Fruit fly (Drosophila melanogaster) whole organism, prepupa: ENCODE data around the gene CG13295.

Source experiments
- CG10631 ChIP-seq: fragments of 200-800 bp; sonication (Bioruptor generic); optimal IDR thresholded peaks from 2 replicates; lab custom pipeline; 2016; ENCODE audit warnings: missing biosample characterization, missing genetic modification characterization
- CG10669 ChIP-seq: fragments of 200-800 bp; sonication (Bioruptor generic); optimal IDR thresholded peaks from 3 replicates; lab custom pipeline; 2018; ENCODE audit warnings: missing biosample characterization, mild to moderate bottlenecking, missing genetic modification characterization, moderate library complexity
- CG11294 ChIP-seq: fragments of 200-800 bp; sonication (Bioruptor generic); IDR thresholded peaks from 2 replicates; pipeline ENCODE4 v1.3.6; 2022; ENCODE audit warnings: missing biosample characterization, missing genetic modification characterization
- CG11762 ChIP-seq: fragments of 200-800 bp; sonication (Bioruptor generic); optimal IDR thresholded peaks from 3 replicates; lab custom pipeline; 2016; ENCODE audit warnings: missing biosample characterization, missing genetic modification characterization; ENCODE audit not compliant: insufficient read depth
- CG11902 ChIP-seq: fragments of 200-800 bp; sonication (Bioruptor generic); optimal IDR thresholded peaks from 3 replicates; lab custom pipeline; 2016; ENCODE audit warnings: missing biosample characterization, missing genetic modification characterization
- CG15336 ChIP-seq: fragments of 200-800 bp; sonication (Bioruptor generic); IDR thresholded peaks from 2 replicates; pipeline ENCODE4 v1.3.6; 2022; ENCODE audit warnings: missing biosample characterization, missing genetic modification characterization
- CG1621 ChIP-seq: fragments of 200-800 bp; sonication (Bioruptor generic); optimal IDR thresholded peaks from 3 replicates; lab custom pipeline; 2018; ENCODE audit warnings: missing biosample characterization, mild to moderate bottlenecking, missing genetic modification characterization
- CG3032 ChIP-seq: fragments of 200-800 bp; optimal IDR thresholded peaks from 2 replicates; lab custom pipeline; 2019; ENCODE audit warnings: missing biosample characterization, mild to moderate bottlenecking, missing genetic modification characterization, moderate library complexity
- CG31627 ChIP-seq: fragments of 200-800 bp; sonication (Bioruptor generic); optimal IDR thresholded peaks from 3 replicates; lab custom pipeline; 2016; ENCODE audit warnings: missing biosample characterization, missing genetic modification characterization
- CG32006 ChIP-seq: fragments of 200-800 bp; sonication (Bioruptor generic); optimal IDR thresholded peaks from 3 replicates; lab custom pipeline; 2017; ENCODE audit warnings: missing biosample characterization, mild to moderate bottlenecking, missing genetic modification characterization
- CG34406 ChIP-seq: fragments of 200-800 bp; sonication (Bioruptor generic); optimal IDR thresholded peaks from 3 replicates; lab custom pipeline; 2016; ENCODE audit warnings: missing biosample characterization, missing genetic modification characterization
- CG3919 ChIP-seq: fragments of 200-800 bp; sonication (Bioruptor generic); optimal IDR thresholded peaks from 3 replicates; lab custom pipeline; 2016; ENCODE audit warnings: missing biosample characterization, missing genetic modification characterization
- CG4318 ChIP-seq: fragments of 200-800 bp; sonication (Bioruptor generic); optimal IDR thresholded peaks from 3 replicates; lab custom pipeline; 2017; ENCODE audit warnings: missing biosample characterization, mild to moderate bottlenecking, missing genetic modification characterization
- CG6163 ChIP-seq: fragments of 200-800 bp; sonication (Bioruptor generic); IDR thresholded peaks from 3 replicates; pipeline ENCODE4 v1.3.6; 2022; ENCODE audit warnings: missing biosample characterization, missing genetic modification characterization
- CG6276 ChIP-seq: fragments of 200-800 bp; sonication (Bioruptor generic); optimal IDR thresholded peaks from 2 replicates; lab custom pipeline; 2017; ENCODE audit warnings: missing biosample characterization, mild to moderate bottlenecking, missing genetic modification characterization
- CG6792 ChIP-seq: fragments of 200-800 bp; sonication (Bioruptor generic); optimal IDR thresholded peaks from 3 replicates; lab custom pipeline; 2016; ENCODE audit warnings: missing biosample characterization, missing genetic modification characterization
- CG6808 ChIP-seq: fragments of 200-800 bp; sonication (Bioruptor generic); optimal IDR thresholded peaks from 3 replicates; lab custom pipeline; 2017; ENCODE audit warnings: missing biosample characterization, missing genetic modification characterization, mild to moderate bottlenecking, moderate library complexity, missing genetic modification reagents
- CG6854 ChIP-seq: fragments of 200-800 bp; sonication (Bioruptor generic); optimal IDR thresholded peaks from 2 replicates; lab custom pipeline; 2017; ENCODE audit warnings: missing biosample characterization, mild to moderate bottlenecking, missing genetic modification characterization
- CG7368 ChIP-seq: fragments of 200-800 bp; sonication (Bioruptor generic); optimal IDR thresholded peaks from 3 replicates; lab custom pipeline; 2016; ENCODE audit warnings: missing biosample characterization, missing genetic modification characterization
- CG8119 ChIP-seq: fragments of 200-800 bp; sonication (Bioruptor generic); IDR thresholded peaks from 3 replicates; pipeline ENCODE4 v1.3.6; 2022; ENCODE audit warnings: missing biosample characterization, missing genetic modification characterization
- CG8319 ChIP-seq: fragments of 200-800 bp; sonication (Bioruptor generic); optimal IDR thresholded peaks from 3 replicates; lab custom pipeline; 2016; ENCODE audit warnings: missing biosample characterization, missing genetic modification characterization
- CG8632 ChIP-seq: fragments of 200-800 bp; sonication (Bioruptor generic); optimal IDR thresholded peaks from 3 replicates; lab custom pipeline; 2016; ENCODE audit warnings: missing biosample characterization, missing genetic modification characterization
- CG9139 ChIP-seq: fragments of 200-800 bp; sonication (Bioruptor generic); optimal IDR thresholded peaks from 3 replicates; lab custom pipeline; 2017; ENCODE audit warnings: missing biosample characterization, mild to moderate bottlenecking, missing genetic modification characterization
- Eip78C ChIP-seq: fragments of 200-800 bp; sonication (Bioruptor generic); peaks from one replicate; lab custom pipeline; 2016; ENCODE audit warnings: missing biosample characterization, missing genetic modification characterization
- Ets21C ChIP-seq: fragments of 200-800 bp; sonication (Bioruptor generic); optimal IDR thresholded peaks from 3 replicates; lab custom pipeline; 2016; ENCODE audit warnings: missing biosample characterization, missing genetic modification characterization
- Gug ChIP-seq: fragments of 200-800 bp; sonication (Bioruptor generic); IDR thresholded peaks from 2 replicates; pipeline ENCODE4 v1.3.6; 2022; ENCODE audit warnings: missing biosample characterization, missing genetic modification characterization
- Hr38 ChIP-seq: sonication (Bioruptor generic); optimal IDR thresholded peaks from 2 replicates; lab custom pipeline; 2016; ENCODE audit warnings: missing biosample characterization, missing genetic modification characterization
- Hr39 ChIP-seq: fragments of 200-800 bp; sonication (Bioruptor generic); optimal IDR thresholded peaks from 2 replicates; lab custom pipeline; 2016; ENCODE audit warnings: missing biosample characterization, missing genetic modification characterization
- Hr4 ChIP-seq: fragments of 200-800 bp; sonication (Bioruptor generic); optimal IDR thresholded peaks from 3 replicates; lab custom pipeline; 2016; ENCODE audit warnings: missing biosample characterization, missing genetic modification characterization
- Met ChIP-seq: fragments of 200-800 bp; sonication (Bioruptor generic); optimal IDR thresholded peaks from 3 replicates; lab custom pipeline; 2016; ENCODE audit warnings: missing biosample characterization, missing genetic modification characterization
- OdsH ChIP-seq: fragments of 200-800 bp; sonication (Bioruptor generic); optimal IDR thresholded peaks from 3 replicates; lab custom pipeline; 2016; ENCODE audit warnings: missing biosample characterization, missing genetic modification characterization
- Smox ChIP-seq: fragments of 200-800 bp; sonication (Bioruptor generic); optimal IDR thresholded peaks from 3 replicates; lab custom pipeline; 2016; ENCODE audit warnings: missing biosample characterization, missing genetic modification characterization
- Sox102F ChIP-seq: fragments of 200-800 bp; sonication (Bioruptor generic); optimal IDR thresholded peaks from 2 replicates; lab custom pipeline; 2016; ENCODE audit warnings: missing biosample characterization, mild to moderate bottlenecking, missing genetic modification characterization
- Sox14 ChIP-seq: fragments of 200-800 bp; sonication (Bioruptor generic); optimal IDR thresholded peaks from 3 replicates; lab custom pipeline; 2016; ENCODE audit warnings: missing biosample characterization, missing genetic modification characterization
- Sox15 ChIP-seq: fragments of 200-800 bp; sonication (Bioruptor generic); optimal IDR thresholded peaks from 3 replicates; lab custom pipeline; 2016; ENCODE audit warnings: missing biosample characterization, missing genetic modification characterization
- achi ChIP-seq: fragments of 200-800 bp; sonication (Bioruptor generic); optimal IDR thresholded peaks from 3 replicates; lab custom pipeline; 2016; ENCODE audit warnings: missing biosample characterization, missing genetic modification characterization
- acj6 ChIP-seq: fragments of 200-800 bp; sonication (Bioruptor generic); optimal IDR thresholded peaks from 3 replicates; lab custom pipeline; 2016; ENCODE audit warnings: missing biosample characterization, missing genetic modification characterization
- cyc ChIP-seq: fragments of 200-800 bp; sonication (Bioruptor generic); optimal IDR thresholded peaks from 3 replicates; lab custom pipeline; 2016; ENCODE audit warnings: missing biosample characterization, missing genetic modification characterization
- dac ChIP-seq: fragments of 200-800 bp; sonication (Bioruptor generic); optimal IDR thresholded peaks from 2 replicates; lab custom pipeline; 2017; ENCODE audit warnings: missing biosample characterization, mild to moderate bottlenecking, missing genetic modification characterization
- dsx ChIP-seq: fragments of 200-800 bp; optimal IDR thresholded peaks from 3 replicates; lab custom pipeline; 2019; ENCODE audit warnings: missing biosample characterization, mild to moderate bottlenecking, missing genetic modification characterization, moderate library complexity; ENCODE audit not compliant: poor library complexity, severe bottlenecking
- eg ChIP-seq: fragments of 200-800 bp; sonication (Bioruptor generic); IDR thresholded peaks from 3 replicates; pipeline ENCODE4 v1.3.6; 2022; ENCODE audit warnings: missing biosample characterization, missing genetic modification characterization
- esn ChIP-seq: fragments of 200-800 bp; sonication (Bioruptor generic); optimal IDR thresholded peaks from 2 replicates; lab custom pipeline; 2016; ENCODE audit warnings: missing biosample characterization, mild to moderate bottlenecking, missing genetic modification characterization, moderate library complexity
- fd59A ChIP-seq: fragments of 200-800 bp; sonication (Bioruptor generic); optimal IDR thresholded peaks from 2 replicates; lab custom pipeline; 2017; ENCODE audit warnings: missing biosample characterization, mild to moderate bottlenecking, missing genetic modification characterization, missing genetic modification reagents
- fkh ChIP-seq: fragments of 200-800 bp; sonication (Bioruptor generic); optimal IDR thresholded peaks from 3 replicates; lab custom pipeline; 2017; ENCODE audit warnings: missing biosample characterization, mild to moderate bottlenecking, missing genetic modification characterization, moderate library complexity
- lz ChIP-seq: fragments of 200-800 bp; sonication (Bioruptor generic); optimal IDR thresholded peaks from 3 replicates; lab custom pipeline; 2016; ENCODE audit warnings: missing biosample characterization, missing genetic modification characterization
- net ChIP-seq: fragments of 200-800 bp; sonication (Bioruptor generic); optimal IDR thresholded peaks from 3 replicates; lab custom pipeline; 2016; ENCODE audit warnings: missing biosample characterization, missing genetic modification characterization
- pdm3 ChIP-seq: fragments of 200-800 bp; sonication (Bioruptor generic); optimal IDR thresholded peaks from 3 replicates; lab custom pipeline; 2016; ENCODE audit warnings: missing biosample characterization, missing genetic modification characterization
- spab ChIP-seq: fragments of 200-800 bp; sonication (Bioruptor generic); optimal IDR thresholded peaks from 2 replicates; lab custom pipeline; 2017; ENCODE audit warnings: missing biosample characterization, mild to moderate bottlenecking, missing genetic modification characterization, missing genetic modification reagents
- ss ChIP-seq, 2 experiments: fragments of 200-800 bp; sonication (Bioruptor generic); optimal IDR thresholded peaks; 2 replicates in 1 of 2; 3 replicates in 1 of 2; lab custom pipeline; 2017 to 2018; ENCODE audit warnings: mild to moderate bottlenecking in 2 of 2, missing biosample characterization in 2 of 2, missing genetic modification characterization in 2 of 2, moderate library complexity in 1 of 2
- svp ChIP-seq: fragments of 200-800 bp; sonication (Bioruptor generic); peaks from one replicate; lab custom pipeline; 2016; ENCODE audit warnings: missing biosample characterization, missing genetic modification characterization
- topi ChIP-seq: fragments of 200-800 bp; sonication (Bioruptor generic); optimal IDR thresholded peaks from 3 replicates; lab custom pipeline; 2016; ENCODE audit warnings: missing biosample characterization, missing genetic modification characterization
- vri ChIP-seq: fragments of 200-800 bp; sonication (Bioruptor generic); optimal IDR thresholded peaks from 3 replicates; lab custom pipeline; 2016; ENCODE audit warnings: missing biosample characterization, mild to moderate bottlenecking, missing genetic modification characterization

The CG13295 gene

dm6 chr3L:6094697-6095096 lies 19.7 kb upstream of the CG13295 start, which contains the start of the genes CG10467 and loj:
Gene CG10467, minus strand, starts transcription at chr3L:6094747.
Gene loj, plus strand, starts transcription at chr3L:6094987.
- TF ChIP-seq CG11294 (GFP tag; lab: Robert Waterston, UW) (peak; percentile 94), dsx (GFP tag; lab: Kevin White, UChicago) (peak; percentile 82), pdm3 (GFP tag; lab: Kevin White, UChicago) (peak; percentile 92), fkh (GFP tag; lab: Kevin White, UChicago) (peak; percentile 83), Ets21C (GFP tag; lab: Kevin White, UChicago) (peak; percentile 85), net (GFP tag; lab: Kevin White, UChicago) (peak; percentile 87), Eip78C (GFP tag; lab: Kevin White, UChicago) (peak; percentile 94), CG10631 (GFP tag; lab: Kevin White, UChicago) (peak; percentile 96), CG6163 (GFP tag; lab: Robert Waterston, UW) (peak; percentile 94), OdsH (GFP tag; lab: Kevin White, UChicago) (peak; percentile 96), spab (GFP tag; lab: Kevin White, UChicago) (peak; percentile 68), acj6 (GFP tag; lab: Kevin White, UChicago) (peak; percentile 94), achi (GFP tag; lab: Kevin White, UChicago) (peak; percentile 91), CG6276 (GFP tag; lab: Kevin White, UChicago) (peak; percentile 52), Hr4 (GFP tag; lab: Kevin White, UChicago) (peak; percentile 90), Sox15 (peak; percentile 94), CG6808 (GFP tag; lab: Kevin White, UChicago) (peak; percentile 75), CG8119 (no peak; the same call in 1 of the 3 replicates), topi (GFP tag; lab: Kevin White, UChicago) (peak; percentile 80), esn (GFP tag; lab: Kevin White, UChicago) (peak; percentile 89), dac (GFP tag; lab: Kevin White, UChicago) (peak; percentile 78), Sox102F (GFP tag; lab: Kevin White, UChicago) (peak; percentile 82), Sox14 (peak; percentile 81), Hr39 (GFP tag; lab: Kevin White, UChicago) (peak; percentile 92), lz (GFP tag; lab: Kevin White, UChicago) (peak; percentile 82), Gug (peak; percentile 91), CG32006 (GFP tag; lab: Kevin White, UChicago) (peak; percentile 92), CG3032 (tag; lab: Kevin White, UChicago) (peak; percentile 92), svp (GFP tag; lab: Kevin White, UChicago) (peak; percentile 88), CG6792 (GFP tag; lab: Kevin White, UChicago) (peak; percentile 83), CG8632 (peak; percentile 87), CG11902 (GFP tag; lab: Kevin White, UChicago) (peak; percentile 95), Met (GFP tag; lab: Kevin White, UChicago) (peak; percentile 87), CG34406 (GFP tag; lab: Kevin White, UChicago) (peak; percentile 90), CG9139 (peak; percentile 22), Smox (GFP tag; lab: Kevin White, UChicago) (peak; percentile 85), CG15336 (no peak; the same call in 1 of the 2 replicates), CG1621 (tag; lab: Kevin White, UChicago) (peak; percentile 76), eg (GFP tag; lab: Robert Waterston, UW) (peak; percentile 94), CG10669 (peak; percentile 89), Hr38 (peak; percentile 40), cyc (GFP tag; lab: Kevin White, UChicago) (peak; percentile 93), CG6854 (GFP tag; lab: Kevin White, UChicago) (no peak), vri (GFP tag; lab: Kevin White, UChicago) (peak; percentile 68), CG3919 (GFP tag; lab: Kevin White, UChicago) (peak; percentile 91), CG7368 (GFP tag; lab: Kevin White, UChicago) (peak; percentile 84), CG11762 (GFP tag; lab: Kevin White, UChicago) (peak; percentile 80), CG31627 (GFP tag; lab: Kevin White, UChicago) (peak; percentile 92), CG8319 (peak; percentile 85), CG4318 (peak; percentile 92), fd59A (GFP tag; lab: Kevin White, UChicago) (peak; percentile 80), ss (GFP tag; optimal IDR thresholded peaks at IDR 0.05; lab: Kevin White, UChicago) (peak in 1 of 2 experiments; percentile 53)
